Fruit fly (Drosophila melanogaster): ENCODE results near the gene CG43169.

Gene CG43169

DNA sequence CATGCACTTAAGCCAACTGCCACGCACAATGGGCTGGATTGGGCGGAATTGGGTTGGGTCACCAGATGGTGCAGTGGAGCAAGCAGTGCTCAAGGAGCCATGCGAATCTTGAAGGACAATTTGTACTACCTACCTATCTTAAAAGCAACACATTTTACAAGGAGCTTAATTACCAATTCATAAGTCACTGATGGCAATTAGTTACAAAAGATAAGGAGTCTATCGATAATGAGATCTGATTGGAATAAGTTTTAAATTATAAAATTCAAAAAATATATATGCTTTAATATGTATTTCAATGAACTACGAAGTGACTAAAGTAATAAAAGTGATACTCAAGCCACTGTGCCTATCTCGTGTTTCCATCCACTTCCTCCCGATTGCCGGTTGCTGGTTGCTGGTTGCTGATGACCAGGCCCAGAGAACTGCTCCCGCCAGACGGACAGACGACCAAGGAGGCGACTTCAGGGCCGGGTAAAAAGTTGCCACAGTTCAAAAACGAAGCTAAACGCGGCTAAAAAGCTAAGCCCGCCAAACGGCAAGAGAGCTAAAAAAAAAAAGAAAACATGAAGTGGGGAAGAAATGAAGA lies 6.6 kb downstream of the CG43169 start (continued):
- peak; percentile 1 for TF ChIP-seq CG11762 (GFP tag; optimal IDR thresholded peaks at IDR 0.05; ENCODE audit: insufficient read depth)
- TF ChIP-seq Blimp-1 (GFP tag; optimal IDR thresholded peaks at IDR 0.05): no peak
- no peak for TF ChIP-seq CG6854 (GFP tag; optimal IDR thresholded peaks at IDR 0.05)
- TF ChIP-seq CG4318 (GFP tag; optimal IDR thresholded peaks at IDR 0.05): peak; percentile 58
- TF ChIP-seq CG9139 (GFP tag; optimal IDR thresholded peaks at IDR 0.05): no peak
- TF ChIP-seq net (GFP tag; optimal IDR thresholded peaks at IDR 0.05): peak; percentile 59
- peak; percentile 39 for TF ChIP-seq Hr4 (GFP tag; optimal IDR thresholded peaks at IDR 0.05)
- no peak for TF ChIP-seq dac (GFP tag; optimal IDR thresholded peaks at IDR 0.05)
- peak; percentile 60 for TF ChIP-seq CG3919 (GFP tag; optimal IDR thresholded peaks at IDR 0.05)
- peak; percentile 93 for TF ChIP-seq Eip78C (GFP tag)
- TF ChIP-seq achi (GFP tag; optimal IDR thresholded peaks at IDR 0.05): peak; percentile 76
- TF ChIP-seq CG3032 (tag; optimal IDR thresholded peaks at IDR 0.05): peak; percentile 61
- peak; percentile 55 for TF ChIP-seq pdm3 (GFP tag; optimal IDR thresholded peaks at IDR 0.05)
- peak; percentile 19 for TF ChIP-seq vri (GFP tag; optimal IDR thresholded peaks at IDR 0.05)
- TF ChIP-seq esn (GFP tag; optimal IDR thresholded peaks at IDR 0.05): peak; percentile 49
- TF ChIP-seq CG15336 (GFP tag; IDR thresholded peaks at IDR 0.05): peak; percentile 37; the same call in 1 of the 2 replicates
- TF ChIP-seq CG6276 (GFP tag; optimal IDR thresholded peaks at IDR 0.05): peak; percentile 29
- peak; percentile 34 for TF ChIP-seq CG6792 (GFP tag; optimal IDR thresholded peaks at IDR 0.05)
- TF ChIP-seq Smox (GFP tag; optimal IDR thresholded peaks at IDR 0.05): peak; percentile 47
- TF ChIP-seq OdsH (GFP tag; optimal IDR thresholded peaks at IDR 0.05): peak; percentile 64
- TF ChIP-seq fd85E (GFP tag; optimal IDR thresholded peaks at IDR 0.05): no peak
- TF ChIP-seq cyc (GFP tag; optimal IDR thresholded peaks at IDR 0.05): no peak
- peak; percentile 64 for TF ChIP-seq CG32006 (GFP tag; optimal IDR thresholded peaks at IDR 0.05)
- TF ChIP-seq CG10631 (GFP tag; optimal IDR thresholded peaks at IDR 0.05): peak; percentile 73
- TF ChIP-seq svp (GFP tag): no peak
- no peak for TF ChIP-seq CG11902 (GFP tag; optimal IDR thresholded peaks at IDR 0.05)
- peak; percentile 9 for TF ChIP-seq Sox15 (GFP tag; optimal IDR thresholded peaks at IDR 0.05)
- peak; percentile 46 for TF ChIP-seq CG34406 (GFP tag; optimal IDR thresholded peaks at IDR 0.05)
- peak; percentile 46 for TF ChIP-seq CG1621 (tag; optimal IDR thresholded peaks at IDR 0.05)
- no peak for TF ChIP-seq dsx (GFP tag; optimal IDR thresholded peaks at IDR 0.05; ENCODE audit: poor library complexity, severe bottlenecking)
- TF ChIP-seq Sox14 (GFP tag; optimal IDR thresholded peaks at IDR 0.05): peak; percentile 60
- TF ChIP-seq Hr38 (GFP tag; optimal IDR thresholded peaks at IDR 0.05): no peak
- TF ChIP-seq CG10669 (GFP tag; optimal IDR thresholded peaks at IDR 0.05): peak; percentile 52
- peak; percentile 14 for TF ChIP-seq topi (GFP tag; optimal IDR thresholded peaks at IDR 0.05)
- peak; percentile 10 for TF ChIP-seq Lpt (GFP tag; optimal IDR thresholded peaks at IDR 0.05)
- TF ChIP-seq Hr39 (GFP tag; optimal IDR thresholded peaks at IDR 0.05): peak; percentile 13

DNA sequence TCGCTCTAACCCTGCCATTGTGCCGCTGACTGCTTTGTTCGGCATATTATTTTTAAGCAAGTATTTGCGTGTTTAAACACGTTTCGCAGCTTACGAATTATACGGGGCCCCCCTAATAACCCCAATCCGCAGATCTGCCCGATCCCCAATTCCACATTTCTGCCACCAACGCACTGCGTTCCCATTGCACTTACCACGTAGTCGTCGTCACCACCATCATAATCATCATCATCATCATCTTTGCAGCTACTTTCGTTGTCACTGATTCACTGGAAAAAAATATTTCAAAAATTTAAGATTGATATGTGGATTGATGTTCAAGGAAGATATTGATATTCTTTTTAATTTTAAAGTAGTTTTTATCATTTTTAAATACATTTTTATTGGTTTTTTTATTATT lies 9.0 kb downstream of the CG43169 start:
- peak; percentile 57; the same call in 1 of the 3 replicates for TF ChIP-seq CG8119 (GFP tag; IDR thresholded peaks at IDR 0.05)
- TF ChIP-seq CG3919 (GFP tag; optimal IDR thresholded peaks at IDR 0.05): peak; percentile 5
- TF ChIP-seq achi (GFP tag; optimal IDR thresholded peaks at IDR 0.05): no peak
- TF ChIP-seq CG10631 (GFP tag; optimal IDR thresholded peaks at IDR 0.05): peak; percentile 24
- TF ChIP-seq Eip75B (GFP tag; optimal IDR thresholded peaks at IDR 0.05): peak; percentile 4
- no peak for TF ChIP-seq Gug (GFP tag; IDR thresholded peaks at IDR 0.05)
- TF ChIP-seq Eip78C (GFP tag): peak; percentile 72
- TF ChIP-seq CG10669 (GFP tag; optimal IDR thresholded peaks at IDR 0.05): no peak
- TF ChIP-seq net (GFP tag; optimal IDR thresholded peaks at IDR 0.05): no peak
- no peak for TF ChIP-seq Hr4 (GFP tag; optimal IDR thresholded peaks at IDR 0.05)
- no peak for TF ChIP-seq lz (GFP tag; optimal IDR thresholded peaks at IDR 0.05)
- TF ChIP-seq CG8632 (GFP tag; optimal IDR thresholded peaks at IDR 0.05): no peak
- no peak for TF ChIP-seq CG1621 (tag; optimal IDR thresholded peaks at IDR 0.05)
- TF ChIP-seq svp (GFP tag): no peak
